Fruit fly (Drosophila melanogaster) whole organism: ENCODE data around the gene myd.

Experiments
- CG8478 ChIP-seq: fragments of >200 bp; optimal IDR thresholded peaks from 2 replicates; lab custom pipeline; 2018; ENCODE audit warnings: inconsistent platforms
- Dll ChIP-seq: fragments of >200 bp; optimal IDR thresholded peaks from 2 replicates; lab custom pipeline; 2017
- pan ChIP-seq: fragments of >200 bp; optimal IDR thresholded peaks from 2 replicates; lab custom pipeline; 2017
- psq ChIP-seq: fragments of >200 bp; optimal IDR thresholded peaks from 2 replicates; lab custom pipeline; 2017
- usp ChIP-seq: fragments of >200 bp; optimal IDR thresholded peaks from 2 replicates; lab custom pipeline; 2017; ENCODE audit warnings: missing biosample characterization, missing genetic modification characterization, mixed read lengths

- TF ChIP-seq pan: no peak
- TF ChIP-seq usp (GFP tag; lab: Kevin White, UChicago): no peak
- no peak for TF ChIP-seq CG8478
- TF ChIP-seq psq (lab: Kevin White, UChicago): no peak
- TF ChIP-seq Dll (lab: Kevin White, UChicago): peak; percentile 93
These were observed 16.3 kb upstream of the myd start, which contains the start of gene sqz for dm6 chr3R:19163972-19164819.
